Fruit fly (Drosophila melanogaster) whole organism: ENCODE measurements around the gene nebu.

Experiments used
- CG8478 ChIP-seq: fragments of >200 bp; optimal IDR thresholded peaks from 2 replicates; lab custom pipeline; 2018; ENCODE audit warnings: inconsistent platforms
- Dll ChIP-seq: fragments of >200 bp; optimal IDR thresholded peaks from 2 replicates; lab custom pipeline; 2017
- pan ChIP-seq: fragments of >200 bp; optimal IDR thresholded peaks from 2 replicates; lab custom pipeline; 2017
- psq ChIP-seq: fragments of >200 bp; optimal IDR thresholded peaks from 2 replicates; lab custom pipeline; 2017

dm6 chr3L:12780997-12781396, 61.9 kb downstream of the nebu start, which contains the start of the genes CG10969 and CG17666:
- TF ChIP-seq CG8478 (lab: Kevin White, UChicago), result no peak
- TF ChIP-seq Dll (lab: Kevin White, UChicago), result no peak
- TF ChIP-seq psq (lab: Kevin White, UChicago), result no peak
- TF ChIP-seq pan, result no peak
